Fruit fly (Drosophila melanogaster) whole organism, embryonic: ENCODE results near the gene Tace.

Experiments used
- Aef1 ChIP-seq: fragments of 200-800 bp; sonication (Bioruptor generic); IDR thresholded peaks from 3 replicates; pipeline ENCODE4 v1.3.6; 2022; ENCODE audit warnings: missing biosample characterization, missing genetic modification characterization
- CG10147 ChIP-seq: fragments of 200-800 bp; sonication (Bioruptor generic); optimal IDR thresholded peaks from 2 replicates; lab custom pipeline; 2019; ENCODE audit warnings: missing biosample characterization, mild to moderate bottlenecking, missing genetic modification characterization, moderate library complexity
- CG10366 ChIP-seq: fragments of 200-800 bp; sonication (Bioruptor generic); IDR thresholded peaks from 2 replicates; pipeline ENCODE4 v1.3.6; 2022; ENCODE audit warnings: missing biosample characterization, missing genetic modification characterization
- CG12659 ChIP-seq: fragments of 200-800 bp; sonication (Bioruptor generic); optimal IDR thresholded peaks from 3 replicates; lab custom pipeline; 2017; ENCODE audit warnings: mild to moderate bottlenecking, missing biosample characterization, missing genetic modification reagents, missing genetic modification characterization
- CG13287 ChIP-seq: fragments of 200-800 bp; sonication (Bioruptor generic); IDR thresholded peaks from 2 replicates; pipeline ENCODE4 v1.3.6; 2022; ENCODE audit warnings: missing biosample characterization, missing genetic modification characterization; ENCODE audit not compliant: partially characterized antibody
- CG15011 ChIP-seq: fragments of 200-800 bp; sonication (Bioruptor generic); optimal IDR thresholded peaks from 3 replicates; lab custom pipeline; 2018; ENCODE audit warnings: missing biosample characterization, mild to moderate bottlenecking, missing genetic modification characterization
- CG16779 ChIP-seq: fragments of 200-800 bp; sonication (Bioruptor generic); IDR thresholded peaks from 2 replicates; pipeline ENCODE4 v1.3.6; 2022; ENCODE audit warnings: missing biosample characterization, missing genetic modification characterization
- CG17328 ChIP-seq: fragments of 200-800 bp; sonication (Bioruptor generic); IDR thresholded peaks from 2 replicates; pipeline ENCODE4 v1.3.6; 2022; ENCODE audit warnings: missing biosample characterization, missing genetic modification characterization
- CG2889 ChIP-seq: fragments of 200-800 bp; sonication (Bioruptor generic); IDR thresholded peaks from 3 replicates; pipeline ENCODE4 v1.3.6; 2022; ENCODE audit warnings: missing biosample characterization, missing genetic modification characterization
- CG32767 ChIP-seq: fragments of 200-800 bp; sonication (Bioruptor generic); IDR thresholded peaks from 2 replicates; pipeline ENCODE4 v1.3.6; 2022; ENCODE audit warnings: missing biosample characterization, missing genetic modification characterization
- CG3847 ChIP-seq: fragments of 200-800 bp; sonication (Bioruptor generic); IDR thresholded peaks from 2 replicates; pipeline ENCODE4 v1.3.6; 2022; ENCODE audit warnings: missing biosample characterization, missing genetic modification characterization
- CG42726 ChIP-seq: fragments of 200-800 bp; sonication (Bioruptor generic); IDR thresholded peaks from 2 replicates; pipeline ENCODE4 v1.3.6; 2022; ENCODE audit warnings: missing biosample characterization, missing genetic modification characterization; ENCODE audit not compliant: partially characterized antibody
- CG4820 ChIP-seq: fragments of 200-800 bp; sonication (Bioruptor generic); optimal IDR thresholded peaks from 3 replicates; lab custom pipeline; 2016; ENCODE audit warnings: missing biosample characterization, missing genetic modification characterization
- CG7271 ChIP-seq: fragments of 200-800 bp; sonication (Bioruptor generic); optimal IDR thresholded peaks from 2 replicates; lab custom pipeline; 2018; ENCODE audit warnings: missing biosample characterization, mild to moderate bottlenecking, missing genetic modification characterization, moderate library complexity
- CG7556 ChIP-seq: fragments of 200-800 bp; sonication (Bioruptor generic); optimal IDR thresholded peaks from 2 replicates; lab custom pipeline; 2017; ENCODE audit warnings: missing biosample characterization, mild to moderate bottlenecking, missing genetic modification characterization
- CG7928 ChIP-seq: fragments of 200-800 bp; sonication (Bioruptor generic); optimal IDR thresholded peaks from 2 replicates; lab custom pipeline; 2017; ENCODE audit warnings: missing biosample characterization, mild to moderate bottlenecking, missing genetic modification characterization
- CG9727 ChIP-seq: fragments of 200-800 bp; sonication (Bioruptor generic); optimal IDR thresholded peaks from 3 replicates; lab custom pipeline; 2017; ENCODE audit warnings: missing biosample characterization, mild to moderate bottlenecking, missing genetic modification characterization
- CTCF ChIP-seq: fragments of 200-800 bp; sonication (Bioruptor generic); optimal IDR thresholded peaks from 2 replicates; lab custom pipeline; 2017; ENCODE audit warnings: missing biosample characterization, mild to moderate bottlenecking, missing genetic modification characterization, moderate library complexity
- Dad ChIP-seq: fragments of 200-800 bp; sonication (Bioruptor generic); optimal IDR thresholded peaks from 3 replicates; lab custom pipeline; 2016; ENCODE audit warnings: missing biosample characterization, missing genetic modification characterization
- Dll ChIP-seq: fragments of 200-800 bp; sonication (Bioruptor generic); IDR thresholded peaks from 4 replicates; pipeline ENCODE4 v1.3.6; 2022; ENCODE audit warnings: missing biosample characterization, missing genetic modification characterization; ENCODE audit not compliant: partially characterized antibody
- Fer1 ChIP-seq: fragments of 200-800 bp; sonication (Bioruptor generic); optimal IDR thresholded peaks from 2 replicates; lab custom pipeline; 2017; ENCODE audit warnings: missing biosample characterization, mild to moderate bottlenecking, missing genetic modification characterization
- Hey ChIP-seq: fragments of 200-800 bp; sonication (Bioruptor generic); optimal IDR thresholded peaks from 3 replicates; lab custom pipeline; 2018; ENCODE audit warnings: missing biosample characterization, mild to moderate bottlenecking, missing genetic modification characterization
- Hr78 ChIP-seq, 2 experiments: fragments of 200-800 bp in 1 of 2; fragments of >200 bp in 1 of 2; sonication (Bioruptor generic) in 1 of 2; optimal IDR thresholded peaks; 2 replicates each; lab custom pipeline; 2017 to 2019; ENCODE audit warnings: missing biosample characterization in 2 of 2, missing genetic modification characterization in 2 of 2, mild to moderate bottlenecking in 1 of 2, moderate library complexity in 1 of 2
- Lhr ChIP-seq: fragments of 200-800 bp; sonication (Bioruptor generic); optimal IDR thresholded peaks from 3 replicates; lab custom pipeline; 2017; ENCODE audit warnings: mild to moderate bottlenecking, missing biosample characterization, missing genetic modification reagents, missing genetic modification characterization
- MTF-1 ChIP-seq: fragments of 200-800 bp; sonication (Bioruptor generic); optimal IDR thresholded peaks from 2 replicates; lab custom pipeline; 2018; ENCODE audit warnings: missing biosample characterization, mild to moderate bottlenecking, missing genetic modification characterization, borderline replicate concordance
- Max ChIP-seq: fragments of 200-800 bp; sonication (Bioruptor generic); optimal IDR thresholded peaks from 2 replicates; lab custom pipeline; 2016; ENCODE audit warnings: missing biosample characterization, mild to moderate bottlenecking, missing genetic modification characterization
- Nf-YB ChIP-seq: fragments of 200-800 bp; sonication (Bioruptor generic); optimal IDR thresholded peaks from 3 replicates; lab custom pipeline; 2019; ENCODE audit warnings: missing biosample characterization, mild to moderate bottlenecking, missing genetic modification characterization, moderate library complexity
- Sox100B ChIP-seq: fragments of 200-800 bp; sonication (Bioruptor generic); optimal IDR thresholded peaks from 3 replicates; lab custom pipeline; 2018; ENCODE audit warnings: missing biosample characterization, mild to moderate bottlenecking, missing genetic modification characterization
- Taf1 ChIP-seq: fragments of 200-800 bp; sonication (Bioruptor generic); IDR thresholded peaks from 2 replicates; pipeline ENCODE4 v1.3.6; 2022; ENCODE audit warnings: missing biosample characterization, missing genetic modification characterization
- abd-A ChIP-seq: fragments of 200-800 bp; sonication (Bioruptor generic); optimal IDR thresholded peaks from 3 replicates; lab custom pipeline; 2019; ENCODE audit warnings: missing biosample characterization, mild to moderate bottlenecking, missing genetic modification characterization, moderate library complexity
- al ChIP-seq: fragments of 200-800 bp; sonication (Bioruptor generic); IDR thresholded peaks from 2 replicates; pipeline ENCODE4 v1.3.6; 2022; ENCODE audit warnings: missing biosample characterization, missing genetic modification characterization
- amos ChIP-seq: fragments of 200-800 bp; sonication (Bioruptor generic); IDR thresholded peaks from 2 replicates; pipeline ENCODE4 v1.3.6; 2022; ENCODE audit warnings: missing biosample characterization, missing genetic modification characterization; ENCODE audit not compliant: partially characterized antibody
- caup ChIP-seq: fragments of 200-800 bp; sonication (Bioruptor generic); optimal IDR thresholded peaks from 3 replicates; lab custom pipeline; 2017; ENCODE audit warnings: missing biosample characterization, mild to moderate bottlenecking, missing genetic modification characterization, moderate library complexity; ENCODE audit not compliant: severe bottlenecking
- cwo ChIP-seq: fragments of 200-800 bp; sonication (Bioruptor generic); optimal IDR thresholded peaks from 3 replicates; lab custom pipeline; 2017; ENCODE audit warnings: missing biosample characterization, missing genetic modification characterization, mild to moderate bottlenecking, moderate library complexity, missing genetic modification reagents
- fd64A ChIP-seq: fragments of 200-800 bp; sonication (Bioruptor generic); optimal IDR thresholded peaks from 3 replicates; lab custom pipeline; 2018; ENCODE audit warnings: missing biosample characterization, mild to moderate bottlenecking, missing genetic modification characterization
- jumu ChIP-seq: fragments of 200-800 bp; sonication (Bioruptor generic); optimal IDR thresholded peaks from 3 replicates; lab custom pipeline; 2016; ENCODE audit warnings: missing biosample characterization, missing genetic modification characterization
- kay ChIP-seq: fragments of 200-800 bp; sonication (Bioruptor generic); optimal IDR thresholded peaks from 2 replicates; lab custom pipeline; 2016; ENCODE audit warnings: missing biosample characterization, missing genetic modification characterization
- mld ChIP-seq: fragments of 200-800 bp; sonication (Bioruptor generic); IDR thresholded peaks from 3 replicates; pipeline ENCODE4 v1.3.6; 2022; ENCODE audit warnings: missing biosample characterization, missing genetic modification characterization; ENCODE audit not compliant: partially characterized antibody
- schlank ChIP-seq: fragments of 200-800 bp; sonication (Bioruptor generic); optimal IDR thresholded peaks from 2 replicates; lab custom pipeline; 2018; ENCODE audit warnings: missing biosample characterization, mild to moderate bottlenecking, missing genetic modification characterization
- scrt ChIP-seq: fragments of 200-800 bp; sonication (Bioruptor generic); optimal IDR thresholded peaks from 2 replicates; lab custom pipeline; 2018; ENCODE audit warnings: missing biosample characterization, mild to moderate bottlenecking, missing genetic modification characterization, moderate library complexity
- seq ChIP-seq: fragments of 200-800 bp; sonication (Bioruptor generic); IDR thresholded peaks from 2 replicates; pipeline ENCODE4 v1.3.6; 2022; ENCODE audit warnings: missing biosample characterization, missing genetic modification characterization
- sisA ChIP-seq: fragments of 200-800 bp; sonication (Bioruptor generic); IDR thresholded peaks from 2 replicates; pipeline ENCODE4 v1.3.6; 2022; ENCODE audit warnings: missing biosample characterization, missing genetic modification characterization
- slp2 ChIP-seq: fragments of 200-800 bp; sonication (Bioruptor generic); optimal IDR thresholded peaks from 2 replicates; lab custom pipeline; 2016; ENCODE audit warnings: missing biosample characterization, missing genetic modification characterization
- tap ChIP-seq: fragments of 200-800 bp; optimal IDR thresholded peaks from 3 replicates; lab custom pipeline; 2019; ENCODE audit warnings: missing biosample characterization, mild to moderate bottlenecking, missing genetic modification characterization, moderate library complexity
- tio ChIP-seq: fragments of 200-800 bp; sonication (Bioruptor generic); optimal IDR thresholded peaks from 2 replicates; lab custom pipeline; 2017; ENCODE audit warnings: missing biosample characterization, missing genetic modification characterization, inconsistent platforms
- twi ChIP-seq: fragments of 200-800 bp; optimal IDR thresholded peaks from 2 replicates; lab custom pipeline; 2019; ENCODE audit warnings: missing biosample characterization, mild to moderate bottlenecking, missing genetic modification characterization, moderate library complexity
- vnd ChIP-seq: fragments of 200-800 bp; sonication (Bioruptor generic); IDR thresholded peaks from 3 replicates; pipeline ENCODE4 v1.3.6; 2022; ENCODE audit warnings: missing biosample characterization, missing genetic modification characterization; ENCODE audit not compliant: partially characterized antibody

Gene Tace

dm6 chr3R:30046029-30047001 is 46.0 kb downstream of the Tace start, which contains the start of the genes RpL32 and CG7943 (continued):
- TF ChIP-seq Sox100B (GFP tag; lab: Kevin White, UChicago): peak; percentile 92
- peak; percentile 82 for TF ChIP-seq cwo
- TF ChIP-seq schlank (tag; lab: Kevin White, UChicago): peak; percentile 93
- TF ChIP-seq CG7556: peak; percentile 83
- peak; percentile 95 for TF ChIP-seq seq (GFP tag; lab: Robert Waterston, UW)
- peak; percentile 96 for TF ChIP-seq Aef1 (GFP tag; lab: Robert Waterston, UW)
- TF ChIP-seq CG42726 (GFP tag; lab: Robert Waterston, UW): peak; percentile 100
- peak; percentile 97 for TF ChIP-seq Max (GFP tag; lab: Kevin White, UChicago)
- peak; percentile 100 for TF ChIP-seq amos (GFP tag; lab: Robert Waterston, UW)
- peak; percentile 90 for TF ChIP-seq CG10147 (GFP tag; lab: Kevin White, UChicago)
- peak; percentile 91 for TF ChIP-seq fd64A (GFP tag; lab: Kevin White, UChicago)
- TF ChIP-seq CG12659: peak; percentile 94
- peak; percentile 77 for TF ChIP-seq CG7928 (GFP tag; lab: Kevin White, UChicago)
- peak; percentile 100 for TF ChIP-seq vnd (GFP tag; lab: Robert Waterston, UW)
- peak; percentile 92 for TF ChIP-seq MTF-1 (GFP tag; lab: Kevin White, UChicago)
- peak; percentile 89 for TF ChIP-seq tap (tag; lab: Kevin White, UChicago)
- peak; percentile 88 for TF ChIP-seq CG2889 (GFP tag; lab: Robert Waterston, UW)
- peak; percentile 97 for TF ChIP-seq CG9727 (GFP tag; lab: Kevin White, UChicago)
- TF ChIP-seq mld (GFP tag; lab: Robert Waterston, UW): peak; percentile 100
- peak; percentile 93 for TF ChIP-seq slp2 (GFP tag; lab: Kevin White, UChicago)
- TF ChIP-seq jumu: peak; percentile 97
- no peak for TF ChIP-seq Hr78 (GFP tag; optimal IDR thresholded peaks at IDR 0.05; lab: Kevin White, UChicago)
- peak; percentile 95 for TF ChIP-seq al (GFP tag; lab: Robert Waterston, UW)
- peak; percentile 92 for TF ChIP-seq Taf1 (GFP tag; lab: Robert Waterston, UW)
- peak; percentile 75 for TF ChIP-seq kay (GFP tag; lab: Kevin White, UChicago)
- peak; percentile 64 for TF ChIP-seq Lhr
- no peak for TF ChIP-seq tio (GFP tag; lab: Kevin White, UChicago)
- peak; percentile 84 for TF ChIP-seq CG7271 (tag; lab: Kevin White, UChicago)
- TF ChIP-seq CG16779: peak; percentile 87
- peak; percentile 67 for TF ChIP-seq CTCF (GFP tag; lab: Kevin White, UChicago)
- TF ChIP-seq scrt (GFP tag; lab: Kevin White, UChicago): peak; percentile 87
- TF ChIP-seq Dad (GFP tag; lab: Kevin White, UChicago): peak; percentile 97
- TF ChIP-seq Nf-YB (GFP tag; lab: Kevin White, UChicago): peak; percentile 62
- peak; percentile 70 for TF ChIP-seq twi (tag; lab: Kevin White, UChicago)
- peak; percentile 95 for TF ChIP-seq Fer1 (GFP tag; lab: Kevin White, UChicago)
- peak; percentile 100 for TF ChIP-seq CG13287 (GFP tag; lab: Robert Waterston, UW)
- TF ChIP-seq sisA (GFP tag; lab: Robert Waterston, UW): peak; percentile 97
- peak; percentile 100 for TF ChIP-seq Dll (GFP tag; lab: Robert Waterston, UW)
- peak; percentile 93 for TF ChIP-seq CG10366 (GFP tag; lab: Robert Waterston, UW)
- peak; percentile 97 for TF ChIP-seq caup (GFP tag; lab: Kevin White, UChicago)
- peak; percentile 85 for TF ChIP-seq CG32767
- TF ChIP-seq abd-A (tag; lab: Kevin White, UChicago): no peak
- TF ChIP-seq Hey: peak; percentile 89
- TF ChIP-seq CG15011 (GFP tag; lab: Kevin White, UChicago): peak; percentile 91
- peak; percentile 95 for TF ChIP-seq CG3847 (GFP tag; lab: Robert Waterston, UW)
- peak; percentile 92 for TF ChIP-seq CG4820 (GFP tag; lab: Kevin White, UChicago)
- peak; percentile 92 for TF ChIP-seq CG17328 (GFP tag; lab: Robert Waterston, UW)
